Fruit fly (Drosophila melanogaster): Measurements from ENCODE around the gene CG14341.

Gene CG14341

dm6 chr2L:1185642-1186497 is 19.6 kb downstream of the CG14341 start, which contains the start of gene CG5001 (continued):
- TF ChIP-seq ss (GFP tag; optimal IDR thresholded peaks at IDR 0.05) = peak in 1 of 2 experiments; percentile 22
- TF ChIP-seq lz (GFP tag; optimal IDR thresholded peaks at IDR 0.05) = peak; percentile 81
- TF ChIP-seq CG32006 (GFP tag; optimal IDR thresholded peaks at IDR 0.05) = peak; percentile 75
- TF ChIP-seq CG31627 (GFP tag; optimal IDR thresholded peaks at IDR 0.05) = peak; percentile 69
- peak; percentile 44 for TF ChIP-seq CG1621 (tag; optimal IDR thresholded peaks at IDR 0.05)
- TF ChIP-seq Eip75B (GFP tag; optimal IDR thresholded peaks at IDR 0.05) = no peak
- peak; percentile 81 for TF ChIP-seq Ets96B (tag; optimal IDR thresholded peaks at IDR 0.05)
- TF ChIP-seq Eip93F (GFP tag; optimal IDR thresholded peaks at IDR 0.05) = no peak
- TF ChIP-seq CG10669 (GFP tag; optimal IDR thresholded peaks at IDR 0.05) = no peak
- no peak for TF ChIP-seq CG34406 (GFP tag; optimal IDR thresholded peaks at IDR 0.05)
- peak; percentile 70 for TF ChIP-seq CG8632 (GFP tag; optimal IDR thresholded peaks at IDR 0.05)
- TF ChIP-seq CG10631 (GFP tag; optimal IDR thresholded peaks at IDR 0.05) = no peak
- peak; percentile 84 for TF ChIP-seq CG3032 (tag; optimal IDR thresholded peaks at IDR 0.05)
- peak; percentile 72 for TF ChIP-seq achi (GFP tag; optimal IDR thresholded peaks at IDR 0.05)
- TF ChIP-seq dsx (GFP tag; optimal IDR thresholded peaks at IDR 0.05; ENCODE audit: poor library complexity, severe bottlenecking) = peak; percentile 76
- peak; percentile 76 for TF ChIP-seq cyc (GFP tag; optimal IDR thresholded peaks at IDR 0.05)
- no peak for TF ChIP-seq Sox102F (GFP tag; optimal IDR thresholded peaks at IDR 0.05)
- TF ChIP-seq Met (GFP tag; optimal IDR thresholded peaks at IDR 0.05) = no peak
- peak; percentile 86 for TF ChIP-seq CG15336 (GFP tag; IDR thresholded peaks at IDR 0.05)
- peak; percentile 3 for TF ChIP-seq CG7368 (GFP tag; optimal IDR thresholded peaks at IDR 0.05)
- no peak for TF ChIP-seq CG11762 (GFP tag; optimal IDR thresholded peaks at IDR 0.05; ENCODE audit: insufficient read depth)
- peak; percentile 22 for TF ChIP-seq dac (GFP tag; optimal IDR thresholded peaks at IDR 0.05)
- peak; percentile 65 for TF ChIP-seq spab (GFP tag; optimal IDR thresholded peaks at IDR 0.05)
- TF ChIP-seq Gug (GFP tag; IDR thresholded peaks at IDR 0.05) = peak; percentile 76

- no peak for TF ChIP-seq topi (GFP tag; optimal IDR thresholded peaks at IDR 0.05)
- no peak for TF ChIP-seq Blimp-1 (GFP tag; optimal IDR thresholded peaks at IDR 0.05)
- no peak for TF ChIP-seq lz (GFP tag; optimal IDR thresholded peaks at IDR 0.05)
- TF ChIP-seq Hr39 (GFP tag; optimal IDR thresholded peaks at IDR 0.05) = no peak
- no peak for TF ChIP-seq CG9139 (GFP tag; optimal IDR thresholded peaks at IDR 0.05)
- no peak for TF ChIP-seq fd85E (GFP tag; optimal IDR thresholded peaks at IDR 0.05)
- TF ChIP-seq CG11902 (GFP tag; optimal IDR thresholded peaks at IDR 0.05) = no peak
- TF ChIP-seq CG6792 (GFP tag; optimal IDR thresholded peaks at IDR 0.05) = no peak
- TF ChIP-seq CG8119 (GFP tag; IDR thresholded peaks at IDR 0.05) = no peak
These were observed 32.9 kb downstream of the CG14341 start, which contains the start of the genes CG5139 and CG43348 for dm6 chr2L:1199166-1199565. CG5139 (minus strand) TSS chr2L:1199266. CG43348 (plus strand) TSS chr2L:1199412.

dm6 chr2L:1199912-1200721 is 33.8 kb downstream of the CG14341 start, which contains the start of the genes CG43349 and CG5011:
CG43349 (plus strand) TSS chr2L:1200205.
CG5011 (plus strand) TSS chr2L:1200671.
- TF ChIP-seq dac (GFP tag; optimal IDR thresholded peaks at IDR 0.05) (no peak), Sox15 (GFP tag; optimal IDR thresholded peaks at IDR 0.05) (no peak), Blimp-1 (GFP tag; optimal IDR thresholded peaks at IDR 0.05) (no peak), Met (GFP tag; optimal IDR thresholded peaks at IDR 0.05) (no peak), CG11762 (GFP tag; optimal IDR thresholded peaks at IDR 0.05; ENCODE audit: insufficient read depth) (no peak), achi (GFP tag; optimal IDR thresholded peaks at IDR 0.05) (no peak), fkh (GFP tag; optimal IDR thresholded peaks at IDR 0.05) (no peak), fd85E (GFP tag; optimal IDR thresholded peaks at IDR 0.05) (no peak), CG31627 (GFP tag; optimal IDR thresholded peaks at IDR 0.05) (no peak)
